Fruit fly (Drosophila melanogaster): ENCODE measurements around the gene MTA1-like.

The MTA1-like gene

DNA sequence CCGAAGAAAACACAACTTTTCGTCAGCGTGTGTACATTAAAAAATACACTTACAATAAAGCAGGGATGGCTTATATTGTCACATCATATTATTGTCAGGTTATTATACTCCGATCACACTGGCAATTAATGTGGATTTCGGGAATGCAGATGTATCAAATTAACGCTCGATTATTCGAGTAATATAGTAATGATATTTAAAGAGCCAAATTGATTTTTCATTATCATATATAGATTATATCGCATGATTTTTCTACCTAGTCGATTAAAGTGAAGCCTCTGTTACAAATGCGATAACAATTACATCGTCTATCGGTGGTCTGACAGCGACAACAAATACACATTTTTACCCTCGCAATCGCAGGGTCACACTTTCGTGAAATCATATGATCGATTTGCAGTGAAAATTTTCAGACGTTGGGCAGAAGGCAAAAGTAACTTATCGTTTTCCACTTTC lies 57.1 kb downstream of the MTA1-like start, which contains the start of the genes noi and Vha26 (continued):
- TF ChIP-seq Eip93F (GFP tag; optimal IDR thresholded peaks at IDR 0.05) (no peak), salr (GFP tag; optimal IDR thresholded peaks at IDR 0.05) (no peak), CG15336 (GFP tag; IDR thresholded peaks at IDR 0.05) (no peak), acj6 (GFP tag; optimal IDR thresholded peaks at IDR 0.05) (no peak), CG11294 (GFP tag; IDR thresholded peaks at IDR 0.05) (no peak), fd85E (GFP tag; optimal IDR thresholded peaks at IDR 0.05) (no peak), CG6854 (GFP tag; optimal IDR thresholded peaks at IDR 0.05) (peak; percentile 10), Smox (GFP tag; optimal IDR thresholded peaks at IDR 0.05) (no peak), Gug (GFP tag; IDR thresholded peaks at IDR 0.05) (no peak), topi (GFP tag; optimal IDR thresholded peaks at IDR 0.05) (peak; percentile 20), CG16779 (tag; optimal IDR thresholded peaks at IDR 0.05) (no peak), esn (GFP tag; optimal IDR thresholded peaks at IDR 0.05) (peak; percentile 11), CG34406 (GFP tag; optimal IDR thresholded peaks at IDR 0.05) (no peak), eg (GFP tag; IDR thresholded peaks at IDR 0.05) (no peak; the same call in 2 of the 3 replicates), Eip78C (GFP tag) (peak; percentile 61), CG6792 (GFP tag; optimal IDR thresholded peaks at IDR 0.05) (no peak), Hr38 (GFP tag; optimal IDR thresholded peaks at IDR 0.05) (no peak), Lpt (GFP tag; optimal IDR thresholded peaks at IDR 0.05) (no peak), CG11902 (GFP tag; optimal IDR thresholded peaks at IDR 0.05) (no peak), ss (GFP tag; optimal IDR thresholded peaks at IDR 0.05) (no peak), CG9139 (GFP tag; optimal IDR thresholded peaks at IDR 0.05) (no peak), Sox14 (GFP tag; optimal IDR thresholded peaks at IDR 0.05) (no peak), dac (GFP tag; optimal IDR thresholded peaks at IDR 0.05) (no peak), pdm3 (GFP tag; optimal IDR thresholded peaks at IDR 0.05) (no peak), lz (GFP tag; optimal IDR thresholded peaks at IDR 0.05) (peak; percentile 26), achi (GFP tag; optimal IDR thresholded peaks at IDR 0.05) (peak; percentile 95), Hr4 (GFP tag; optimal IDR thresholded peaks at IDR 0.05) (no peak), net (GFP tag; optimal IDR thresholded peaks at IDR 0.05) (no peak), CG8119 (GFP tag; IDR thresholded peaks at IDR 0.05) (no peak), Hr39 (GFP tag; optimal IDR thresholded peaks at IDR 0.05) (no peak), Ets96B (tag; optimal IDR thresholded peaks at IDR 0.05) (peak; percentile 7), CG6163 (GFP tag; IDR thresholded peaks at IDR 0.05) (no peak), Met (GFP tag; optimal IDR thresholded peaks at IDR 0.05) (no peak), spab (GFP tag; optimal IDR thresholded peaks at IDR 0.05) (no peak), svp (GFP tag) (no peak), Sox15 (GFP tag; optimal IDR thresholded peaks at IDR 0.05) (peak; percentile 2), CG3032 (tag; optimal IDR thresholded peaks at IDR 0.05) (peak; percentile 58), CG8319 (GFP tag; optimal IDR thresholded peaks at IDR 0.05) (no peak), CG10631 (GFP tag; optimal IDR thresholded peaks at IDR 0.05) (no peak)

Data from whole organism, prepupa.